Fruit fly (Drosophila melanogaster) whole organism, prepupa: ENCODE measurements around the gene CG9393.

Experiments used
- CG11294 ChIP-seq: fragments of 200-800 bp; sonication (Bioruptor generic); IDR thresholded peaks from 2 replicates; pipeline ENCODE4 v1.3.6; 2022; ENCODE audit warnings: missing biosample characterization, missing genetic modification characterization
- CG1621 ChIP-seq: fragments of 200-800 bp; sonication (Bioruptor generic); optimal IDR thresholded peaks from 3 replicates; lab custom pipeline; 2018; ENCODE audit warnings: missing biosample characterization, mild to moderate bottlenecking, missing genetic modification characterization
- CG6808 ChIP-seq: fragments of 200-800 bp; sonication (Bioruptor generic); optimal IDR thresholded peaks from 3 replicates; lab custom pipeline; 2017; ENCODE audit warnings: missing biosample characterization, missing genetic modification characterization, mild to moderate bottlenecking, moderate library complexity, missing genetic modification reagents
- esn ChIP-seq: fragments of 200-800 bp; sonication (Bioruptor generic); optimal IDR thresholded peaks from 2 replicates; lab custom pipeline; 2016; ENCODE audit warnings: missing biosample characterization, mild to moderate bottlenecking, missing genetic modification characterization, moderate library complexity
- fkh ChIP-seq: fragments of 200-800 bp; sonication (Bioruptor generic); optimal IDR thresholded peaks from 3 replicates; lab custom pipeline; 2017; ENCODE audit warnings: missing biosample characterization, mild to moderate bottlenecking, missing genetic modification characterization, moderate library complexity
- lz ChIP-seq: fragments of 200-800 bp; sonication (Bioruptor generic); optimal IDR thresholded peaks from 3 replicates; lab custom pipeline; 2016; ENCODE audit warnings: missing biosample characterization, missing genetic modification characterization
- net ChIP-seq: fragments of 200-800 bp; sonication (Bioruptor generic); optimal IDR thresholded peaks from 3 replicates; lab custom pipeline; 2016; ENCODE audit warnings: missing biosample characterization, missing genetic modification characterization
- spab ChIP-seq: fragments of 200-800 bp; sonication (Bioruptor generic); optimal IDR thresholded peaks from 2 replicates; lab custom pipeline; 2017; ENCODE audit warnings: missing biosample characterization, mild to moderate bottlenecking, missing genetic modification characterization, missing genetic modification reagents

DNA sequence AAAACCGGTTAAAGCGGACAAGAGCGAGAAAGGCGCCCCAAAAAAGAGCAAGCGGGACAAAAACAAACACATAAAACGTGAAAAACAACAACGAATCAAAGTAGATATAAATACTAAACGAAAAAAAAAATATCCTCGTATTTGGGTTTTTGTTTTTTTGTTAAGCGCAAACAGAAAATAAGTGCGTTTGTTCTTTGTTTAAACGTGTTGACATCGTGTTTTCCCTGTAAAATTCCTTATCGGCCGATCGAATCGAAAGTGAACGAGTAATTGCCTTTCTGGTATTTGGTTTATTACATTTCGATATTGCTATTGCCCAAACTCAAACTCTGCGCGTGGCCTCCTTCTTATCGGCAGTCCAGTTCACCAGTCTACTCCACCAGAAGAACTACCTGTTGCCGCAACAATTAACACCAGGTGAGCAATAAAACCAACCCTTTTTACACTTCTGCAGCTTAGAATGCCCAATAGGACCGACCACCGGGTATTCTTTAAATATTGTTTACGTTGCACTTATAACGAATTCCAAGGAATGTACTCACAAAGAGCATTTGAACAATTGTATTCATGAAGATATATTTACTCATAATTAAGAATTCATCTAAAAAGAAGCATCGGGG lies 28.4 kb upstream of the CG9393 start:
- TF ChIP-seq fkh (GFP tag; lab: Kevin White, UChicago) (peak; percentile 17), spab (GFP tag; lab: Kevin White, UChicago) (no peak), lz (no peak), CG1621 (tag; lab: Kevin White, UChicago) (no peak), esn (GFP tag; lab: Kevin White, UChicago) (no peak), net (no peak), CG6808 (no peak), CG11294 (GFP tag; lab: Robert Waterston, UW) (no peak)
